Fruit fly (Drosophila melanogaster) whole organism, embryonic: ENCODE measurements around the gene CG9288.

ENCODE experiments used
- ATbp ChIP-seq: fragments of 200-800 bp; sonication (Bioruptor generic); optimal IDR thresholded peaks from 2 replicates; lab custom pipeline; 2017; ENCODE audit warnings: missing biosample characterization, mild to moderate bottlenecking, missing genetic modification characterization, missing genetic modification reagents
- B-H2 ChIP-seq: fragments of 200-800 bp; sonication (Bioruptor generic); optimal IDR thresholded peaks from 2 replicates; lab custom pipeline; 2018; ENCODE audit warnings: missing biosample characterization, mild to moderate bottlenecking, missing genetic modification characterization
- CG10431 ChIP-seq: fragments of 200-800 bp; sonication (Bioruptor generic); optimal IDR thresholded peaks from 3 replicates; lab custom pipeline; 2018; ENCODE audit warnings: missing biosample characterization, mild to moderate bottlenecking, missing genetic modification characterization
- CG10565 ChIP-seq: fragments of 200-800 bp; sonication (Bioruptor generic); optimal IDR thresholded peaks from 3 replicates; lab custom pipeline; 2016; ENCODE audit warnings: missing biosample characterization, mild to moderate bottlenecking, missing genetic modification characterization
- CG10959 ChIP-seq: fragments of 200-800 bp; sonication (Bioruptor generic); IDR thresholded peaks from 2 replicates; pipeline ENCODE4 v1.3.6; 2022; ENCODE audit warnings: missing biosample characterization, missing genetic modification characterization
- CG11247 ChIP-seq: fragments of 200-800 bp; sonication (Bioruptor generic); IDR thresholded peaks from 2 replicates; pipeline ENCODE4 v1.3.6; 2022; ENCODE audit warnings: missing biosample characterization, missing genetic modification characterization
- CG14050 ChIP-seq: fragments of 200-800 bp; sonication (Bioruptor generic); IDR thresholded peaks from 3 replicates; pipeline ENCODE4 v1.3.6; 2022; ENCODE audit warnings: missing biosample characterization, missing genetic modification characterization
- CG15479 ChIP-seq: fragments of 200-800 bp; sonication (Bioruptor generic); optimal IDR thresholded peaks from 3 replicates; lab custom pipeline; 2019; ENCODE audit warnings: missing biosample characterization, mild to moderate bottlenecking, missing genetic modification characterization, moderate library complexity
- CG16863 ChIP-seq: fragments of 200-800 bp; sonication (Bioruptor generic); optimal IDR thresholded peaks from 3 replicates; lab custom pipeline; 2016; ENCODE audit warnings: missing biosample characterization, missing genetic modification characterization
- CG17802 ChIP-seq: fragments of 200-800 bp; sonication (Bioruptor generic); optimal IDR thresholded peaks from 2 replicates; lab custom pipeline; 2018; ENCODE audit warnings: missing biosample characterization, mild to moderate bottlenecking, missing genetic modification characterization, moderate library complexity
- CG32772 ChIP-seq: fragments of 200-800 bp; sonication (Bioruptor generic); IDR thresholded peaks from 2 replicates; pipeline ENCODE4 v1.3.6; 2022; ENCODE audit warnings: missing biosample characterization, missing genetic modification characterization
- CG42726 ChIP-seq: fragments of 200-800 bp; sonication (Bioruptor generic); IDR thresholded peaks from 2 replicates; pipeline ENCODE4 v1.3.6; 2022; ENCODE audit warnings: missing biosample characterization, missing genetic modification characterization; ENCODE audit not compliant: partially characterized antibody
- CG4820 ChIP-seq: fragments of 200-800 bp; sonication (Bioruptor generic); optimal IDR thresholded peaks from 3 replicates; lab custom pipeline; 2016; ENCODE audit warnings: missing biosample characterization, missing genetic modification characterization
- CG5953 ChIP-seq: fragments of 200-800 bp; sonication (Bioruptor generic); IDR thresholded peaks from 2 replicates; pipeline ENCODE4 v1.3.6; 2022; ENCODE audit warnings: missing biosample characterization, missing genetic modification characterization
- CG6272 ChIP-seq: fragments of 200-800 bp; sonication (Bioruptor generic); IDR thresholded peaks from 2 replicates; pipeline ENCODE4 v1.3.6; 2022; ENCODE audit warnings: missing biosample characterization, missing genetic modification characterization
- CG6689 ChIP-seq: fragments of 200-800 bp; sonication (Bioruptor generic); IDR thresholded peaks from 2 replicates; pipeline ENCODE4 v1.3.6; 2022; ENCODE audit warnings: missing biosample characterization, missing genetic modification characterization
- CG6854 ChIP-seq: fragments of 200-800 bp; sonication (Bioruptor generic); optimal IDR thresholded peaks from 3 replicates; lab custom pipeline; 2017; ENCODE audit warnings: missing biosample characterization, mild to moderate bottlenecking, missing genetic modification characterization
- CG9797 ChIP-seq: fragments of 200-800 bp; sonication (Bioruptor generic); optimal IDR thresholded peaks from 3 replicates; lab custom pipeline; 2018; ENCODE audit warnings: missing biosample characterization, mild to moderate bottlenecking, missing genetic modification characterization
- CG9817 ChIP-seq: fragments of 200-800 bp; sonication (Bioruptor generic); optimal IDR thresholded peaks from 2 replicates; lab custom pipeline; 2018; ENCODE audit warnings: missing biosample characterization, mild to moderate bottlenecking, missing genetic modification characterization, moderate library complexity
- ERR ChIP-seq: fragments of 200-800 bp; sonication (Bioruptor generic); optimal IDR thresholded peaks from 2 replicates; lab custom pipeline; 2016; ENCODE audit warnings: missing biosample characterization, missing genetic modification characterization
- Fer2 ChIP-seq: fragments of 200-800 bp; sonication (Bioruptor generic); optimal IDR thresholded peaks from 2 replicates; lab custom pipeline; 2018; ENCODE audit warnings: missing biosample characterization, mild to moderate bottlenecking, missing genetic modification characterization, moderate library complexity
- Gsc ChIP-seq: fragments of 200-800 bp; sonication (Bioruptor generic); IDR thresholded peaks from 2 replicates; pipeline ENCODE4 v1.3.6; 2022; ENCODE audit warnings: missing biosample characterization, missing genetic modification characterization
- Hey ChIP-seq: fragments of 200-800 bp; sonication (Bioruptor generic); optimal IDR thresholded peaks from 3 replicates; lab custom pipeline; 2018; ENCODE audit warnings: missing biosample characterization, mild to moderate bottlenecking, missing genetic modification characterization
- Six4 ChIP-seq: fragments of 200-800 bp; sonication (Bioruptor generic); optimal IDR thresholded peaks from 2 replicates; lab custom pipeline; 2016; ENCODE audit warnings: missing biosample characterization, missing genetic modification characterization
- Spps ChIP-seq: fragments of 200-800 bp; sonication (Bioruptor generic); optimal IDR thresholded peaks from 2 replicates; lab custom pipeline; 2018; ENCODE audit warnings: missing biosample characterization, mild to moderate bottlenecking, missing genetic modification characterization
- bcd ChIP-seq: fragments of 200-800 bp; sonication (Bioruptor generic); optimal IDR thresholded peaks from 2 replicates; lab custom pipeline; 2017; ENCODE audit warnings: missing biosample characterization, mild to moderate bottlenecking, missing genetic modification characterization
- ci ChIP-seq: fragments of 200-800 bp; sonication (Bioruptor generic); IDR thresholded peaks from 3 replicates; pipeline ENCODE4 v1.3.6; 2022; ENCODE audit warnings: missing biosample characterization, missing genetic modification characterization
- crp ChIP-seq, 2 experiments: fragments of 200-800 bp; sonication (Bioruptor generic); optimal IDR thresholded peaks; 2 replicates in 1 of 2; 3 replicates in 1 of 2; lab custom pipeline; 2017; ENCODE audit warnings: missing biosample characterization in 2 of 2, missing genetic modification characterization in 2 of 2, mild to moderate bottlenecking in 1 of 2, moderate library complexity in 1 of 2
- dati ChIP-seq: fragments of 200-800 bp; sonication (Bioruptor generic); IDR thresholded peaks from 2 replicates; pipeline ENCODE4 v1.3.6; 2022; ENCODE audit warnings: missing biosample characterization, missing genetic modification characterization
- en ChIP-seq: fragments of 200-800 bp; sonication (Bioruptor generic); optimal IDR thresholded peaks from 2 replicates; lab custom pipeline; 2016; ENCODE audit warnings: missing biosample characterization, missing genetic modification characterization
- esg ChIP-seq: fragments of 200-800 bp; sonication (Bioruptor generic); conservative IDR thresholded peaks from 2 replicates; pipeline ENCODE4 v1.3.6; 2022; ENCODE audit warnings: missing biosample characterization, missing genetic modification characterization
- fd96Cb ChIP-seq: fragments of 200-800 bp; sonication (Bioruptor generic); optimal IDR thresholded peaks from 2 replicates; lab custom pipeline; 2018; ENCODE audit warnings: missing biosample characterization, mild to moderate bottlenecking, missing genetic modification characterization, moderate library complexity
- gt ChIP-seq: fragments of 200-800 bp; sonication (Bioruptor generic); IDR thresholded peaks from 2 replicates; pipeline ENCODE4 v1.3.6; 2022; ENCODE audit warnings: missing biosample characterization, missing genetic modification characterization
- ind ChIP-seq: fragments of 200-800 bp; sonication (Bioruptor generic); optimal IDR thresholded peaks from 3 replicates; lab custom pipeline; 2016; ENCODE audit warnings: missing biosample characterization, missing genetic modification characterization
- lab ChIP-seq: fragments of 200-800 bp; sonication (Bioruptor generic); optimal IDR thresholded peaks from 3 replicates; lab custom pipeline; 2017; ENCODE audit warnings: missing biosample characterization, missing genetic modification characterization, mild to moderate bottlenecking, moderate library complexity, missing genetic modification reagents
- lmd ChIP-seq: fragments of 200-800 bp; sonication (Bioruptor generic); IDR thresholded peaks from 2 replicates; pipeline ENCODE4 v1.3.6; 2022; ENCODE audit warnings: missing biosample characterization, missing genetic modification characterization
- nmo ChIP-seq: fragments of 200-800 bp; sonication (Bioruptor generic); optimal IDR thresholded peaks from 2 replicates; lab custom pipeline; 2018; ENCODE audit warnings: missing biosample characterization, mild to moderate bottlenecking, missing genetic modification characterization, moderate library complexity
- phol ChIP-seq: fragments of 200-800 bp; sonication (Bioruptor generic); optimal IDR thresholded peaks from 3 replicates; lab custom pipeline; 2018; ENCODE audit warnings: missing biosample characterization, mild to moderate bottlenecking, missing genetic modification characterization, moderate library complexity
- pita ChIP-seq: fragments of 200-800 bp; sonication (Bioruptor generic); optimal IDR thresholded peaks from 2 replicates; lab custom pipeline; 2017; ENCODE audit warnings: missing biosample characterization, mild to moderate bottlenecking, missing genetic modification characterization
- pum ChIP-seq: fragments of 200-800 bp; sonication (Bioruptor generic); optimal IDR thresholded peaks from 2 replicates; lab custom pipeline; 2016; ENCODE audit warnings: missing biosample characterization, missing genetic modification characterization
- repo ChIP-seq: fragments of 200-800 bp; sonication (Bioruptor generic); optimal IDR thresholded peaks from 2 replicates; lab custom pipeline; 2016; ENCODE audit warnings: missing biosample characterization, missing genetic modification characterization
- ro ChIP-seq: fragments of 200-800 bp; sonication (Bioruptor generic); IDR thresholded peaks from 2 replicates; pipeline ENCODE4 v1.3.6; 2022; ENCODE audit warnings: missing biosample characterization, missing genetic modification characterization
- sens-2 ChIP-seq: fragments of 200-800 bp; sonication (Bioruptor generic); IDR thresholded peaks from 2 replicates; pipeline ENCODE4 v1.3.6; 2022; ENCODE audit warnings: missing biosample characterization, missing genetic modification characterization
- sim ChIP-seq: fragments of 200-800 bp; sonication (Bioruptor generic); IDR thresholded peaks from 2 replicates; pipeline ENCODE4 v1.3.6; 2022; ENCODE audit warnings: missing biosample characterization, missing genetic modification characterization
- sisA ChIP-seq: fragments of 200-800 bp; sonication (Bioruptor generic); IDR thresholded peaks from 2 replicates; pipeline ENCODE4 v1.3.6; 2022; ENCODE audit warnings: missing biosample characterization, missing genetic modification characterization
- slp2 ChIP-seq: fragments of 200-800 bp; sonication (Bioruptor generic); optimal IDR thresholded peaks from 2 replicates; lab custom pipeline; 2016; ENCODE audit warnings: missing biosample characterization, missing genetic modification characterization
- tap ChIP-seq: fragments of 200-800 bp; optimal IDR thresholded peaks from 3 replicates; lab custom pipeline; 2019; ENCODE audit warnings: missing biosample characterization, mild to moderate bottlenecking, missing genetic modification characterization, moderate library complexity
- tll ChIP-seq, 2 experiments: fragments of 200-800 bp in 1 of 2; fragments of >200 bp in 1 of 2; sonication (Bioruptor generic) in 1 of 2; optimal IDR thresholded peaks; 2 replicates each; lab custom pipeline; 2017 to 2019; ENCODE audit warnings: missing biosample characterization in 2 of 2, missing genetic modification characterization in 2 of 2, mild to moderate bottlenecking in 1 of 2, moderate library complexity in 1 of 2
- vvl ChIP-seq: fragments of 200-800 bp; sonication (Bioruptor generic); IDR thresholded peaks from 2 replicates; pipeline ENCODE4 v1.3.6; 2022; ENCODE audit warnings: missing biosample characterization, missing genetic modification characterization
- wdn ChIP-seq: fragments of 200-800 bp; sonication (Bioruptor generic); IDR thresholded peaks from 2 replicates; pipeline ENCODE4 v1.3.6; 2022; ENCODE audit warnings: missing biosample characterization, missing genetic modification characterization
- yki ChIP-seq: fragments of >200 bp; optimal IDR thresholded peaks from 3 replicates; lab custom pipeline; 2018

Gene CG9288

DNA sequence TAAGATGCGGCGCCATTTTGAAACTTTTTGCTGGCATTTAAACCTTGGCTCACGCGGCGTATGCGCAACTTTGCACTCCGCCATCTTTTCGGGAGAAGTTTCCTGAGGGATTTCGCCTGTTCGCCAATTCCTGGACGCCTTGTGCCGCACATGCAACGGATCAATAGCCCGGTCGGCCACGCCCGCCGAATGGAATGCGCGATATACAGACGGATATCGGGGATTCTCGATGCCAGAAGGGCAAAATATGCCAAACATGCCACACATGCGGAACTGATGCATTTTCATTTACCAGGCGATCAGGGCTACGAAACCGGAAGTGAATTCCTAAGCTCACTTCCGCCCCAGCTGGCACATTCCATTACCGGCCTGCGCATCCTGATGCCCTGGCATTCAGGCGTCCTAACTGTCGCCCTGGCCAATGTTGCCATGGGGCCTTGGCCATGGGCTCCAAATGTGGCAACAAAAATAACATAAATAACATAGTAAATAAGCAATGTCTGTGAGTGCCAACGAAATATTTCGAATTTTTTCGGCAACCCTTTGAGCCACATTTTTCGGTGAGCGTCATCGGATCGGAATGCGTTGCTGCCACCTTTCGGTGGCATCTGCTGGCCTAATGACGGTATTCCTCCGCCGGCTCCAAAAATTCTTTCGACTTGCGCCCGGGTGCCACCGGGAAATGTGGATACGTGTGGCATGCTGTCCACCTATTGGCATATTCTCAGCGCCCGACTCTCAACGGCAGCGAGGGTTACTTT is 22.8 kb downstream of the CG9288 start (continued):
- TF ChIP-seq ro (GFP tag; lab: Robert Waterston, UW) (no peak), en (GFP tag; lab: Kevin White, UChicago) (no peak), bcd (GFP tag; lab: Kevin White, UChicago) (no peak), CG5953 (GFP tag; lab: Robert Waterston, UW) (no peak), nmo (GFP tag; lab: Kevin White, UChicago) (peak; percentile 12), CG32772 (GFP tag; lab: Robert Waterston, UW) (no peak), CG11247 (no peak), dati (GFP tag; lab: Robert Waterston, UW) (no peak), slp2 (no peak), vvl (GFP tag; lab: Robert Waterston, UW) (no peak), repo (GFP tag; lab: Kevin White, UChicago) (no peak), crp (GFP tag; optimal IDR thresholded peaks at IDR 0.05; lab: Kevin White, UChicago) (no peak), CG10959 (GFP tag; lab: Robert Waterston, UW) (no peak), pum (GFP tag; lab: Kevin White, UChicago) (no peak), Hey (no peak), yki (lab: Kevin White, UChicago) (no peak), esg (GFP tag; lab: Robert Waterston, UW) (no peak), B-H2 (GFP tag; lab: Kevin White, UChicago) (peak; percentile 75), gt (no peak), Spps (tag; lab: Kevin White, UChicago) (no peak), ind (no peak), CG10565 (GFP tag; lab: Kevin White, UChicago) (no peak), CG16863 (GFP tag; lab: Kevin White, UChicago) (no peak), CG6689 (no peak), Six4 (GFP tag; lab: Kevin White, UChicago) (no peak), CG17802 (tag; lab: Kevin White, UChicago) (no peak), ci (GFP tag; lab: Robert Waterston, UW) (peak; percentile 59; the same call in 2 of the 3 replicates), wdn (GFP tag; lab: Robert Waterston, UW) (no peak), lab (peak; percentile 47), tap (no peak), pita (no peak), CG14050 (GFP tag; lab: Robert Waterston, UW) (no peak), ERR (GFP tag; lab: Kevin White, UChicago) (no peak), CG10431 (GFP tag; lab: Kevin White, UChicago) (no peak), CG9797 (GFP tag; lab: Kevin White, UChicago) (no peak), Gsc (GFP tag; lab: Robert Waterston, UW) (no peak), CG9817 (tag; lab: Kevin White, UChicago) (no peak), CG6854 (GFP tag; lab: Kevin White, UChicago) (no peak), lmd (no peak), CG42726 (GFP tag; lab: Robert Waterston, UW) (no peak), CG4820 (GFP tag; lab: Kevin White, UChicago) (no peak), Fer2 (tag; lab: Kevin White, UChicago) (no peak), phol (tag; lab: Kevin White, UChicago) (peak; percentile 26), sens-2 (GFP tag; lab: Robert Waterston, UW) (no peak), fd96Cb (tag; lab: Kevin White, UChicago) (no peak), sim (no peak), sisA (GFP tag; lab: Robert Waterston, UW) (no peak), CG6272 (GFP tag; lab: Robert Waterston, UW) (no peak), ATbp (no peak), CG15479 (GFP tag; lab: Kevin White, UChicago) (no peak), tll (GFP tag; optimal IDR thresholded peaks at IDR 0.05; lab: Kevin White, UChicago) (no peak)
